Worm (Caenorhabditis elegans) whole organism, L4 larva: ENCODE data around the gene ttll-11.

Experiments
- D1046.2 ChIP-seq: fragments of 200-800 bp; sonication (Bioruptor generic); IDR thresholded peaks from 2 replicates; pipeline ENCODE4 v1.3.6; 2022; ENCODE audit warnings: missing genetic modification characterization, missing compliant biosample characterization
- F10B5.3 ChIP-seq: sonication (generic microtip); optimal IDR thresholded peaks from 2 replicates; lab custom pipeline; 2016; ENCODE audit warnings: mild to moderate bottlenecking, missing genetic modification characterization, missing compliant biosample characterization
- F49E8.2 ChIP-seq: sonication (generic microtip); optimal IDR thresholded peaks from 2 replicates; lab custom pipeline; 2016; ENCODE audit warnings: missing compliant biosample characterization, mild to moderate bottlenecking, missing genetic modification characterization, borderline replicate concordance
- Y105C5A.15 ChIP-seq: fragments of 200-800 bp; sonication (Bioruptor generic); IDR thresholded peaks from 2 replicates; pipeline ENCODE4 v1.3.6; 2022; ENCODE audit warnings: missing genetic modification characterization, missing compliant biosample characterization
- Y48G9A.11 ChIP-seq: fragments of 200-800 bp; sonication (Bioruptor generic); IDR thresholded peaks from 2 replicates; pipeline ENCODE4 v1.3.6; 2022; ENCODE audit warnings: missing genetic modification reagents, missing genetic modification characterization, missing compliant biosample characterization
- Y5F2A.4 ChIP-seq: fragments of 200-800 bp; sonication (Bioruptor generic); optimal IDR thresholded peaks from 2 replicates; lab custom pipeline; 2018; ENCODE audit warnings: mild to moderate bottlenecking, missing genetic modification characterization, missing compliant biosample characterization
- ZK337.2 ChIP-seq: fragments of 200-800 bp; sonication (Bioruptor generic); IDR thresholded peaks from 2 replicates; pipeline ENCODE4 v1.3.6; 2022; ENCODE audit warnings: missing genetic modification reagents, missing genetic modification characterization, missing compliant biosample characterization
- aha-1 ChIP-seq: fragments of 150-350 bp; peaks from one replicate; lab custom pipeline; 2014; ENCODE audit warnings: missing biosample characterization, missing genetic modification characterization
- arid-1 ChIP-seq: fragments of 200-800 bp; sonication (Bioruptor generic); conservative IDR thresholded peaks from 2 replicates; pipeline ENCODE4 v1.3.6; 2022; ENCODE audit warnings: missing genetic modification reagents, missing genetic modification characterization, missing compliant biosample characterization
- ceh-20 ChIP-seq: fragments of 200-800 bp; sonication (Bioruptor generic); IDR thresholded peaks from 2 replicates; pipeline ENCODE4 v1.3.6; 2022; ENCODE audit warnings: missing genetic modification reagents, missing genetic modification characterization, missing compliant biosample characterization
- ceh-28 ChIP-seq: fragments of 150-350 bp; optimal IDR thresholded peaks from 2 replicates; lab custom pipeline; 2014; ENCODE audit warnings: missing biosample characterization, missing genetic modification reagents, missing genetic modification characterization
- ceh-44 ChIP-seq: fragments of 200-800 bp; sonication (Bioruptor generic); IDR thresholded peaks from 2 replicates; pipeline ENCODE4 v1.3.6; 2022; ENCODE audit warnings: missing genetic modification reagents, missing genetic modification characterization, missing compliant biosample characterization
- ceh-82 ChIP-seq: sonication (generic microtip); optimal IDR thresholded peaks from 2 replicates; lab custom pipeline; 2017; ENCODE audit warnings: missing biosample characterization, missing genetic modification characterization
- cey-2 ChIP-seq: sonication (generic microtip); optimal IDR thresholded peaks from 3 replicates; lab custom pipeline; 2017; ENCODE audit warnings: missing genetic modification characterization, mild to moderate bottlenecking, missing compliant biosample characterization, antibody characterized with exemption, borderline replicate concordance; ENCODE audit not compliant: insufficient read depth
- daf-12 ChIP-seq: fragments of 150-350 bp; optimal IDR thresholded peaks from 2 replicates; lab custom pipeline; 2014; ENCODE audit warnings: missing biosample characterization, missing genetic modification reagents, missing genetic modification characterization
- dpl-1 ChIP-seq: fragments of 150-350 bp; optimal IDR thresholded peaks from 2 replicates; lab custom pipeline; 2014; ENCODE audit warnings: missing biosample characterization, missing genetic modification reagents, missing genetic modification characterization
- duxl-1 ChIP-seq: sonication (generic microtip); optimal IDR thresholded peaks from 2 replicates; lab custom pipeline; 2016; ENCODE audit warnings: mild to moderate bottlenecking, missing genetic modification characterization, moderate library complexity, missing compliant biosample characterization; ENCODE audit not compliant: poor library complexity
- dve-1 ChIP-seq: sonication (generic microtip); optimal IDR thresholded peaks from 2 replicates; lab custom pipeline; 2017; ENCODE audit warnings: antibody characterized with exemption, mild to moderate bottlenecking, missing genetic modification characterization, missing compliant biosample characterization; ENCODE audit not compliant: insufficient read depth
- egl-43 ChIP-seq: fragments of 200-800 bp; sonication (Bioruptor generic); IDR thresholded peaks from 2 replicates; pipeline ENCODE4 v1.3.6; 2022; ENCODE audit warnings: missing genetic modification reagents, missing genetic modification characterization, missing compliant biosample characterization
- fkh-10 ChIP-seq: fragments of 150-350 bp; optimal IDR thresholded peaks from 2 replicates; lab custom pipeline; 2014; ENCODE audit warnings: missing biosample characterization, missing genetic modification reagents, missing genetic modification characterization
- gei-8 ChIP-seq: fragments of 200-800 bp; sonication (Bioruptor generic); optimal IDR thresholded peaks from 2 replicates; lab custom pipeline; 2018; ENCODE audit warnings: mild to moderate bottlenecking, missing genetic modification characterization, missing compliant biosample characterization
- hif-1 ChIP-seq, 2 experiments: sonication (generic microtip); optimal IDR thresholded peaks; 2 replicates each; lab custom pipeline; 2016 to 2017; ENCODE audit warnings: missing compliant biosample characterization in 2 of 2, missing genetic modification characterization in 2 of 2, missing genetic modification reagents in 2 of 2, missing genotype in 2 of 2, mild to moderate bottlenecking in 1 of 2
- jun-1 ChIP-seq: fragments of 150-350 bp; optimal IDR thresholded peaks from 2 replicates; lab custom pipeline; 2014; ENCODE audit warnings: missing biosample characterization, missing genetic modification reagents, missing genetic modification characterization
- lim-7 ChIP-seq: fragments of 200-800 bp; sonication (Bioruptor generic); IDR thresholded peaks from 2 replicates; pipeline ENCODE4 v1.3.6; 2022; ENCODE audit warnings: missing genetic modification characterization, missing compliant biosample characterization
- lin-1 ChIP-seq: fragments of 200-800 bp; sonication (Bioruptor generic); IDR thresholded peaks from 2 replicates; pipeline ENCODE4 v1.3.6; 2022; ENCODE audit warnings: missing genetic modification reagents, missing genetic modification characterization, missing compliant biosample characterization
- lin-13 ChIP-seq: fragments of 150-350 bp; optimal IDR thresholded peaks from 2 replicates; lab custom pipeline; 2014; ENCODE audit warnings: missing biosample characterization, missing genetic modification reagents, missing genetic modification characterization
- madf-5 ChIP-seq, 2 experiments: fragments of 200-800 bp; sonication (Bioruptor generic); IDR thresholded peaks; 2 replicates each; pipeline ENCODE4 v1.3.6; 2022; ENCODE audit warnings: missing compliant biosample characterization in 2 of 2, missing genetic modification characterization in 2 of 2
- madf-9 ChIP-seq: fragments of 200-800 bp; sonication (Bioruptor generic); conservative IDR thresholded peaks from 2 replicates; pipeline ENCODE4 v1.3.6; 2022; ENCODE audit warnings: missing genetic modification reagents, missing genetic modification characterization, missing compliant biosample characterization
- mdl-1 ChIP-seq, 2 experiments: fragments of 150-350 bp in 1 of 2; sonication (generic microtip) in 1 of 2; optimal IDR thresholded peaks; 2 replicates each; lab custom pipeline; 2014 to 2017; ENCODE audit warnings: missing biosample characterization in 2 of 2, missing genetic modification characterization in 2 of 2
- mdt-29 ChIP-seq: fragments of 200-800 bp; sonication (Bioruptor generic); IDR thresholded peaks from 2 replicates; pipeline ENCODE4 v1.3.6; 2022; ENCODE audit warnings: missing genetic modification reagents, missing genetic modification characterization, missing compliant biosample characterization
- mxl-3 ChIP-seq: fragments of 200-800 bp; sonication (Bioruptor generic); optimal IDR thresholded peaks from 2 replicates; lab custom pipeline; 2018; ENCODE audit warnings: mild to moderate bottlenecking, missing genetic modification characterization, missing compliant biosample characterization
- nhr-10 ChIP-seq: fragments of 150-350 bp; optimal IDR thresholded peaks from 2 replicates; lab custom pipeline; 2014; ENCODE audit warnings: missing biosample characterization, missing genetic modification characterization
- nhr-102 ChIP-seq: sonication (generic microtip); optimal IDR thresholded peaks from 2 replicates; lab custom pipeline; 2016; ENCODE audit warnings: mild to moderate bottlenecking, missing genetic modification characterization, moderate library complexity, missing compliant biosample characterization
- nhr-11 ChIP-seq: fragments of 150-350 bp; optimal IDR thresholded peaks from 2 replicates; lab custom pipeline; 2014; ENCODE audit warnings: missing biosample characterization, missing genetic modification characterization
- nhr-237 ChIP-seq: sonication (generic microtip); optimal IDR thresholded peaks from 2 replicates; lab custom pipeline; 2017; ENCODE audit warnings: missing biosample characterization, missing genetic modification characterization
- nhr-25 ChIP-seq: sonication (generic microtip); optimal IDR thresholded peaks from 2 replicates; lab custom pipeline; 2017; ENCODE audit warnings: missing genetic modification characterization, mild to moderate bottlenecking, missing compliant biosample characterization, antibody characterized with exemption, moderate library complexity, borderline replicate concordance; ENCODE audit not compliant: insufficient read depth
- nhr-28 ChIP-seq: fragments of 150-350 bp; optimal IDR thresholded peaks from 2 replicates; lab custom pipeline; 2014; ENCODE audit warnings: missing biosample characterization, missing genetic modification characterization
- nhr-42 ChIP-seq: fragments of 200-800 bp; sonication (Bioruptor generic); IDR thresholded peaks from 2 replicates; pipeline ENCODE4 v1.3.6; 2022; ENCODE audit warnings: missing genetic modification characterization, missing compliant biosample characterization
- nhr-77 ChIP-seq: fragments of 150-350 bp; optimal IDR thresholded peaks from 2 replicates; lab custom pipeline; 2014; ENCODE audit warnings: missing biosample characterization, missing genetic modification characterization
- pha-4 ChIP-seq, 2 experiments: fragments of 150-350 bp in 1 of 2; fragments of 200-800 bp in 1 of 2; sonication (Bioruptor generic) in 1 of 2; IDR thresholded peaks in 1 of 2; optimal IDR thresholded peaks in 1 of 2; 2 replicates each; pipeline versions ENCODE4 v1.3.6 to Lab custom; 2014 to 2022; ENCODE audit warnings: missing genetic modification characterization in 2 of 2, missing genetic modification reagents in 2 of 2, missing biosample characterization in 1 of 2, missing compliant biosample characterization in 1 of 2
- pqm-1 ChIP-seq: sonication (generic microtip); optimal IDR thresholded peaks from 2 replicates; lab custom pipeline; 2017; ENCODE audit warnings: missing biosample characterization, missing genetic modification characterization
- saeg-2 ChIP-seq: fragments of 200-800 bp; sonication (Bioruptor generic); IDR thresholded peaks from 2 replicates; pipeline ENCODE4 v1.3.6; 2022; ENCODE audit warnings: missing genetic modification reagents, missing genetic modification characterization, missing compliant biosample characterization
- set-16 ChIP-seq: fragments of 200-800 bp; sonication (Bioruptor generic); IDR thresholded peaks from 2 replicates; pipeline ENCODE4 v1.3.6; 2022; ENCODE audit warnings: missing genetic modification reagents, missing genetic modification characterization, missing compliant biosample characterization
- snpc-4 ChIP-seq: fragments of 150-350 bp; optimal IDR thresholded peaks from 2 replicates; lab custom pipeline; 2014; ENCODE audit warnings: missing biosample characterization, missing genetic modification characterization
- spr-3 ChIP-seq: fragments of 200-800 bp; sonication (Bioruptor generic); optimal IDR thresholded peaks from 2 replicates; lab custom pipeline; 2018; ENCODE audit warnings: mild to moderate bottlenecking, missing genetic modification characterization, missing compliant biosample characterization
- unc-39 ChIP-seq: sonication (generic microtip); optimal IDR thresholded peaks from 2 replicates; lab custom pipeline; 2017; ENCODE audit warnings: missing biosample characterization, missing genetic modification characterization
- vab-7 ChIP-seq: fragments of 200-800 bp; sonication (Bioruptor generic); IDR thresholded peaks from 2 replicates; pipeline ENCODE4 v1.3.6; 2022; ENCODE audit warnings: missing genetic modification reagents, missing genetic modification characterization, missing compliant biosample characterization
- zfp-2 ChIP-seq: sonication (generic microtip); optimal IDR thresholded peaks from 2 replicates; lab custom pipeline; 2016; ENCODE audit warnings: mild to moderate bottlenecking, missing genetic modification characterization, missing compliant biosample characterization
- zip-2 ChIP-seq: fragments of 150-350 bp; optimal IDR thresholded peaks from 2 replicates; lab custom pipeline; 2014; ENCODE audit warnings: missing biosample characterization, missing genetic modification characterization

The ttll-11 gene

DNA sequence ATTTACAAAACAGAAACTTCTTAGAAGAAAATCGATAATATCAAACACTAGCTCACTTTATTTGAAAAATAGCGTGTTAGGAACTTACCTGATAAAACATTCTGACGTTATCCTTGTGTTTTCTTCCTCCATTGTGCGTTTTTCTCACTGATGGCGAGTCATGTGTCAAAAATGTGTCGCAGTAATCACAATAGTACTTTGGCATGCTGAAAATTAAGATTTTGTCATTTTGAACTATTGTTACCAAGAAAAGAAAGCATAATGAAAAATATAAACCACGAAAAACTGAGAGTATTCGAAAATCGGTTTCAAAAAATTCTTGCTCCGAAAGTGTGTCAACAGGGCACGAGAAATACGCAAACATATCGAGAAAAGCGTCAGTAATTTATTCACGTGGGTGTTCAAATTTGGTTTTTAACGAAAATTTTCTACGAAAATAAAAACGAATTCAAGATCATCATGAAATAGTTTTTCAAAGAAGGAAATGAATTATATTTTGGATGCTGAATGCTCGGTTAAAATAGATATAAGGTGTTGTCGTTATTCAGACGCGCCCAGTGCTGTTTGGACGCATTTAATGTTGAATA is 9.8 kb upstream of the ttll-11 start, which contains the start of gene snrp-3 (continued):
- no peak for TF ChIP-seq vab-7
- no peak for TF ChIP-seq Y5F2A.4 (GFP tag; lab: Kevin White, UChicago)
- no peak for TF ChIP-seq ceh-82 (tag; lab: Kevin White, UChicago)
- no peak for TF ChIP-seq madf-9 (GFP tag; lab: Robert Waterston, UW)
- 0 out of 2 replicates have a peak, but pooled peaks have one; percentile 10 for TF ChIP-seq pha-4 (GFP tag; IDR thresholded peaks at IDR 0.05; lab: Robert Waterston, UW)
- TF ChIP-seq pha-4 (tag; optimal IDR thresholded peaks at IDR 0.05; lab: Kevin White, UChicago), result peak; percentile 57
- peak; percentile 83 for TF ChIP-seq nhr-102
- peak; percentile 62; the same call in 1 of the 2 replicates for TF ChIP-seq nhr-42 (GFP tag; lab: Robert Waterston, UW)
- 0 out of 2 replicates have a peak, but pooled peaks have one; percentile 26 for TF ChIP-seq Y48G9A.11 (GFP tag; lab: Robert Waterston, UW)
- TF ChIP-seq aha-1, result peak; percentile 75
- peak; percentile 6 for TF ChIP-seq pqm-1 (tag; lab: Kevin White, UChicago)
- TF ChIP-seq lim-7 (GFP tag; lab: Robert Waterston, UW), result no peak
- TF ChIP-seq daf-12 (tag; lab: Kevin White, UChicago), result no peak
- TF ChIP-seq nhr-237, result no peak
- no peak for TF ChIP-seq lin-1 (GFP tag; lab: Robert Waterston, UW)
- peak in 1 of 2 experiments; percentile 92 for TF ChIP-seq mdl-1 (tag; optimal IDR thresholded peaks at IDR 0.05; lab: Kevin White, UChicago)
- TF ChIP-seq egl-43 (GFP tag; lab: Robert Waterston, UW), result no peak
- TF ChIP-seq snpc-4, result no peak
- peak; percentile 96 for TF ChIP-seq dpl-1
- TF ChIP-seq duxl-1 (tag; lab: Kevin White, UChicago), result peak; percentile 80
- TF ChIP-seq fkh-10 (GFP tag; lab: Kevin White, UChicago), result peak; percentile 55
- TF ChIP-seq set-16 (GFP tag; lab: Robert Waterston, UW), result no peak
- no peak for TF ChIP-seq mdt-29 (GFP tag; lab: Robert Waterston, UW)
- peak; percentile 37 for TF ChIP-seq nhr-11 (tag; lab: Kevin White, UChicago)
- peak in 1 of 2 experiments; percentile 9 for TF ChIP-seq hif-1 (tag; optimal IDR thresholded peaks at IDR 0.05; lab: Kevin White, UChicago)
- peak; percentile 53 for TF ChIP-seq nhr-25 (tag; lab: Kevin White, UChicago)
- TF ChIP-seq ZK337.2 (GFP tag; lab: Robert Waterston, UW), result no peak
- 0 out of 2 replicates have a peak, but pooled peaks have one; percentile 20 for TF ChIP-seq arid-1 (GFP tag; lab: Robert Waterston, UW)
- no peak for TF ChIP-seq unc-39
- TF ChIP-seq zip-2 (tag; lab: Kevin White, UChicago), result peak; percentile 47
- TF ChIP-seq jun-1 (tag; lab: Kevin White, UChicago), result peak; percentile 3
- no peak for TF ChIP-seq gei-8 (GFP tag; lab: Kevin White, UChicago)
- TF ChIP-seq spr-3 (GFP tag; lab: Kevin White, UChicago), result no peak
- peak; percentile 67 for TF ChIP-seq lin-13
- no peak for TF ChIP-seq D1046.2 (GFP tag; lab: Robert Waterston, UW)
- no peak for TF ChIP-seq nhr-10 (tag; lab: Kevin White, UChicago)
- no peak for TF ChIP-seq F49E8.2 (tag; lab: Kevin White, UChicago)
- TF ChIP-seq ceh-44, result no peak
- TF ChIP-seq zfp-2 (tag; lab: Kevin White, UChicago), result peak; percentile 3
- TF ChIP-seq dve-1 (tag; lab: Kevin White, UChicago), result peak; percentile 81
- peak; percentile 42 for TF ChIP-seq nhr-28 (tag; lab: Kevin White, UChicago)
- no peak for TF ChIP-seq ceh-20 (GFP tag; lab: Robert Waterston, UW)
- no peak for TF ChIP-seq Y105C5A.15 (GFP tag; lab: Robert Waterston, UW)
- no peak for TF ChIP-seq mxl-3 (GFP tag; lab: Kevin White, UChicago)
- TF ChIP-seq madf-5 (GFP tag; IDR thresholded peaks at IDR 0.05; lab: Robert Waterston, UW), result no peak
- TF ChIP-seq cey-2 (tag; lab: Kevin White, UChicago), result no peak
- peak; percentile 72 for TF ChIP-seq F10B5.3 (tag; lab: Kevin White, UChicago)
- TF ChIP-seq saeg-2, result no peak
- peak; percentile 45 for TF ChIP-seq nhr-77 (tag; lab: Kevin White, UChicago)
- no peak for TF ChIP-seq ceh-28 (tag; lab: Kevin White, UChicago)
